Fruit fly (Drosophila melanogaster): ENCODE results near the gene CG8925.

CG8925 gene

dm6 chr3R:16146632-16147453 lies 24.9 kb upstream of the CG8925 start, which contains the start of the genes Mic26-27 and CG5916 (continued):
- no peak for TF ChIP-seq CG6808 (GFP tag; optimal IDR thresholded peaks at IDR 0.05)
- no peak for TF ChIP-seq CG10631 (GFP tag; optimal IDR thresholded peaks at IDR 0.05)
- no peak for TF ChIP-seq dsx (GFP tag; optimal IDR thresholded peaks at IDR 0.05; ENCODE audit: poor library complexity, severe bottlenecking)
- TF ChIP-seq esn (GFP tag; optimal IDR thresholded peaks at IDR 0.05), result peak; percentile 79
- peak; percentile 15 for TF ChIP-seq net (GFP tag; optimal IDR thresholded peaks at IDR 0.05)
- TF ChIP-seq Blimp-1 (GFP tag; optimal IDR thresholded peaks at IDR 0.05), result no peak
- peak; percentile 72 for TF ChIP-seq topi (GFP tag; optimal IDR thresholded peaks at IDR 0.05)
- peak; percentile 50 for TF ChIP-seq CG11294 (GFP tag; IDR thresholded peaks at IDR 0.05)
- TF ChIP-seq svp (GFP tag), result no peak
- TF ChIP-seq Eip93F (GFP tag; optimal IDR thresholded peaks at IDR 0.05), result no peak
- peak; percentile 12 to 50 for TF ChIP-seq salr (GFP tag; optimal IDR thresholded peaks at IDR 0.05)
- TF ChIP-seq Sox102F (GFP tag; optimal IDR thresholded peaks at IDR 0.05), result peak; percentile 12
- peak; percentile 70 for TF ChIP-seq Ets21C (GFP tag; optimal IDR thresholded peaks at IDR 0.05)
- no peak for TF ChIP-seq CG16779 (tag; optimal IDR thresholded peaks at IDR 0.05)
- TF ChIP-seq CG8119 (GFP tag; IDR thresholded peaks at IDR 0.05), result no peak
- peak; percentile 61 for TF ChIP-seq cyc (GFP tag; optimal IDR thresholded peaks at IDR 0.05)
- TF ChIP-seq fd59A (GFP tag; optimal IDR thresholded peaks at IDR 0.05), result no peak
- TF ChIP-seq vri (GFP tag; optimal IDR thresholded peaks at IDR 0.05), result peak; percentile 100
- TF ChIP-seq CG6163 (GFP tag; IDR thresholded peaks at IDR 0.05), result peak; percentile 45; the same call in 1 of the 3 replicates
- no peak for TF ChIP-seq CG9139 (GFP tag; optimal IDR thresholded peaks at IDR 0.05)
- TF ChIP-seq Smox (GFP tag; optimal IDR thresholded peaks at IDR 0.05), result peak; percentile 32
- TF ChIP-seq CG11902 (GFP tag; optimal IDR thresholded peaks at IDR 0.05), result peak; percentile 9
- TF ChIP-seq CG4318 (GFP tag; optimal IDR thresholded peaks at IDR 0.05), result no peak

- TF ChIP-seq CG8119 (GFP tag; IDR thresholded peaks at IDR 0.05), result no peak
- no peak for TF ChIP-seq Eip78C (GFP tag)
- no peak for TF ChIP-seq Eip75B (GFP tag; optimal IDR thresholded peaks at IDR 0.05)
- no peak for TF ChIP-seq CG8319 (GFP tag; optimal IDR thresholded peaks at IDR 0.05)
- no peak for TF ChIP-seq CG6163 (GFP tag; IDR thresholded peaks at IDR 0.05)
- no peak for TF ChIP-seq Smox (GFP tag; optimal IDR thresholded peaks at IDR 0.05)
- no peak for TF ChIP-seq CG11902 (GFP tag; optimal IDR thresholded peaks at IDR 0.05)
- no peak for TF ChIP-seq CG1621 (tag; optimal IDR thresholded peaks at IDR 0.05)
- TF ChIP-seq CG6854 (GFP tag; optimal IDR thresholded peaks at IDR 0.05), result no peak
- no peak for TF ChIP-seq CG31627 (GFP tag; optimal IDR thresholded peaks at IDR 0.05)
- no peak for TF ChIP-seq eg (GFP tag; IDR thresholded peaks at IDR 0.05)
- no peak for TF ChIP-seq esn (GFP tag; optimal IDR thresholded peaks at IDR 0.05)
- no peak for TF ChIP-seq CG3919 (GFP tag; optimal IDR thresholded peaks at IDR 0.05)
- no peak for TF ChIP-seq CG4318 (GFP tag; optimal IDR thresholded peaks at IDR 0.05)
- TF ChIP-seq Ets96B (tag; optimal IDR thresholded peaks at IDR 0.05), result no peak
- no peak for TF ChIP-seq CG9139 (GFP tag; optimal IDR thresholded peaks at IDR 0.05)
- TF ChIP-seq salr (GFP tag; optimal IDR thresholded peaks at IDR 0.05), result no peak
- no peak for TF ChIP-seq Eip93F (GFP tag; optimal IDR thresholded peaks at IDR 0.05)
- TF ChIP-seq OdsH (GFP tag; optimal IDR thresholded peaks at IDR 0.05), result no peak
- no peak for TF ChIP-seq Sox14 (GFP tag; optimal IDR thresholded peaks at IDR 0.05)
Observed at dm6 chr3R:16148712-16149111, 23.1 kb upstream of the CG8925 start.

dm6 chr3R:16151239-16151860 lies 20.4 kb upstream of the CG8925 start, which contains the start of gene Fer2:
Gene Fer2 (minus strand): TSS chr3R:16151312.
- TF ChIP-seq Ets21C (GFP tag; optimal IDR thresholded peaks at IDR 0.05), result no peak
- TF ChIP-seq CG15336 (GFP tag; IDR thresholded peaks at IDR 0.05), result no peak
- TF ChIP-seq CG7368 (GFP tag; optimal IDR thresholded peaks at IDR 0.05), result peak; percentile 17
- TF ChIP-seq eg (GFP tag; IDR thresholded peaks at IDR 0.05), result no peak
- no peak for TF ChIP-seq topi (GFP tag; optimal IDR thresholded peaks at IDR 0.05)
- TF ChIP-seq CG3032 (tag; optimal IDR thresholded peaks at IDR 0.05), result peak; percentile 25
- TF ChIP-seq fd59A (GFP tag; optimal IDR thresholded peaks at IDR 0.05), result no peak
- TF ChIP-seq CG34406 (GFP tag; optimal IDR thresholded peaks at IDR 0.05), result no peak
- peak; percentile 36 for TF ChIP-seq CG3919 (GFP tag; optimal IDR thresholded peaks at IDR 0.05)
- TF ChIP-seq Met (GFP tag; optimal IDR thresholded peaks at IDR 0.05), result peak; percentile 24
- no peak for TF ChIP-seq Lpt (GFP tag; optimal IDR thresholded peaks at IDR 0.05)
- TF ChIP-seq CG11762 (GFP tag; optimal IDR thresholded peaks at IDR 0.05; ENCODE audit: insufficient read depth), result peak; percentile 23
- peak; percentile 49 for TF ChIP-seq Ets96B (tag; optimal IDR thresholded peaks at IDR 0.05)
- peak; percentile 14 for TF ChIP-seq cyc (GFP tag; optimal IDR thresholded peaks at IDR 0.05)
- TF ChIP-seq spab (GFP tag; optimal IDR thresholded peaks at IDR 0.05), result peak; percentile 14
- no peak for TF ChIP-seq ss (GFP tag; optimal IDR thresholded peaks at IDR 0.05)
- TF ChIP-seq CG10669 (GFP tag; optimal IDR thresholded peaks at IDR 0.05), result peak; percentile 54
- TF ChIP-seq CG6808 (GFP tag; optimal IDR thresholded peaks at IDR 0.05), result peak; percentile 58
